Worm (Caenorhabditis elegans): ENCODE data around the gene snt-5.

ce11 chrV:1438205-1438604 is 26.8 kb upstream of the snt-5 start:
- TF ChIP-seq unc-39 (tag; optimal IDR thresholded peaks at IDR 0.05) = no peak
- TF ChIP-seq F44E2.7 (GFP tag; IDR thresholded peaks at IDR 0.05) = no peak
- no peak for TF ChIP-seq dve-1 (tag; optimal IDR thresholded peaks at IDR 0.05; ENCODE audit: insufficient read depth)
- no peak for TF ChIP-seq lin-39 (tag; optimal IDR thresholded peaks at IDR 0.05)
- TF ChIP-seq jun-1 (tag; optimal IDR thresholded peaks at IDR 0.05) = no peak

Data from whole organism, L4 larva.